Fruit fly (Drosophila melanogaster) whole organism, embryonic: ENCODE measurements around the gene CG5687.

Experiments
- Adf1 ChIP-seq: fragments of 200-800 bp; sonication (Bioruptor generic); IDR thresholded peaks from 2 replicates; pipeline ENCODE4 v1.3.6; 2022; ENCODE audit warnings: missing biosample characterization, missing genetic modification characterization
- B-H2 ChIP-seq: fragments of 200-800 bp; sonication (Bioruptor generic); optimal IDR thresholded peaks from 2 replicates; lab custom pipeline; 2018; ENCODE audit warnings: missing biosample characterization, mild to moderate bottlenecking, missing genetic modification characterization
- CG11696 ChIP-seq: fragments of 200-800 bp; sonication (Bioruptor generic); IDR thresholded peaks from 2 replicates; pipeline ENCODE4 v1.3.6; 2022; ENCODE audit warnings: missing biosample characterization, missing genetic modification characterization
- CG14014 ChIP-seq: fragments of 200-800 bp; sonication (Bioruptor generic); IDR thresholded peaks from 2 replicates; pipeline ENCODE4 v1.3.6; 2022; ENCODE audit warnings: missing biosample characterization, missing genetic modification characterization
- CG14441 ChIP-seq: fragments of 200-800 bp; sonication (Bioruptor generic); IDR thresholded peaks from 2 replicates; pipeline ENCODE4 v1.3.6; 2022; ENCODE audit warnings: missing biosample characterization, missing genetic modification characterization
- CG1603 ChIP-seq: fragments of 200-800 bp; sonication (Bioruptor generic); optimal IDR thresholded peaks from 2 replicates; lab custom pipeline; 2019; ENCODE audit warnings: missing biosample characterization, mild to moderate bottlenecking, missing genetic modification characterization, moderate library complexity
- CG17802 ChIP-seq: fragments of 200-800 bp; sonication (Bioruptor generic); optimal IDR thresholded peaks from 2 replicates; lab custom pipeline; 2018; ENCODE audit warnings: missing biosample characterization, mild to moderate bottlenecking, missing genetic modification characterization, moderate library complexity
- CG2116 ChIP-seq: fragments of 200-800 bp; sonication (Bioruptor generic); optimal IDR thresholded peaks from 3 replicates; lab custom pipeline; 2018; ENCODE audit warnings: missing biosample characterization, mild to moderate bottlenecking, missing genetic modification characterization
- CG2875 ChIP-seq: fragments of 200-800 bp; sonication (Bioruptor generic); optimal IDR thresholded peaks from 2 replicates; lab custom pipeline; 2017; ENCODE audit warnings: missing biosample characterization, mild to moderate bottlenecking, missing genetic modification characterization, missing genetic modification reagents
- CG32772 ChIP-seq: fragments of 200-800 bp; sonication (Bioruptor generic); IDR thresholded peaks from 2 replicates; pipeline ENCODE4 v1.3.6; 2022; ENCODE audit warnings: missing biosample characterization, missing genetic modification characterization
- CG4328 ChIP-seq: fragments of 200-800 bp; sonication (Bioruptor generic); optimal IDR thresholded peaks from 3 replicates; lab custom pipeline; 2017; ENCODE audit warnings: missing biosample characterization, missing genetic modification reagents, missing genetic modification characterization
- CG6254 ChIP-seq: fragments of 200-800 bp; sonication (Bioruptor generic); optimal IDR thresholded peaks from 3 replicates; lab custom pipeline; 2017; ENCODE audit warnings: mild to moderate bottlenecking, missing biosample characterization, missing genetic modification reagents, missing genetic modification characterization
- CG6272 ChIP-seq: fragments of 200-800 bp; sonication (Bioruptor generic); IDR thresholded peaks from 2 replicates; pipeline ENCODE4 v1.3.6; 2022; ENCODE audit warnings: missing biosample characterization, missing genetic modification characterization
- CG7987 ChIP-seq: fragments of 200-800 bp; sonication (Bioruptor generic); optimal IDR thresholded peaks from 2 replicates; lab custom pipeline; 2018; ENCODE audit warnings: missing biosample characterization, mild to moderate bottlenecking, missing genetic modification characterization, moderate library complexity
- CG8765 ChIP-seq: fragments of 200-800 bp; sonication (Bioruptor generic); IDR thresholded peaks from 2 replicates; pipeline ENCODE4 v1.3.6; 2022; ENCODE audit warnings: missing biosample characterization, missing genetic modification characterization
- Camta ChIP-seq: fragments of 200-800 bp; sonication (Bioruptor generic); optimal IDR thresholded peaks from 2 replicates; lab custom pipeline; 2016; ENCODE audit warnings: missing biosample characterization, missing genetic modification characterization
- Deaf1 ChIP-seq: fragments of 200-800 bp; optimal IDR thresholded peaks from 3 replicates; lab custom pipeline; 2019; ENCODE audit warnings: missing biosample characterization, mild to moderate bottlenecking, missing genetic modification characterization, moderate library complexity
- Dp ChIP-seq: fragments of 200-800 bp; sonication (Bioruptor generic); optimal IDR thresholded peaks from 2 replicates; lab custom pipeline; 2018; ENCODE audit warnings: missing biosample characterization, mild to moderate bottlenecking, missing genetic modification characterization, moderate library complexity
- ERR ChIP-seq: fragments of 200-800 bp; sonication (Bioruptor generic); optimal IDR thresholded peaks from 2 replicates; lab custom pipeline; 2016; ENCODE audit warnings: missing biosample characterization, missing genetic modification characterization
- Eip74EF ChIP-seq, 2 experiments: fragments of 200-800 bp in 1 of 2; fragments of >200 bp in 1 of 2; sonication (Bioruptor generic) in 1 of 2; optimal IDR thresholded peaks; 2 replicates each; lab custom pipeline; 2017 to 2019; ENCODE audit warnings: missing biosample characterization in 2 of 2, missing genetic modification characterization in 2 of 2, mild to moderate bottlenecking in 1 of 2, moderate library complexity in 1 of 2
- Ets65A ChIP-seq: fragments of 200-800 bp; sonication (Bioruptor generic); peaks from one replicate; lab custom pipeline; 2016; ENCODE audit warnings: missing biosample characterization, missing genetic modification characterization
- H15 ChIP-seq: fragments of 200-800 bp; sonication (Bioruptor generic); IDR thresholded peaks from 3 replicates; pipeline ENCODE4 v1.3.6; 2022; ENCODE audit warnings: missing biosample characterization, missing genetic modification characterization
- Jarid2 ChIP-seq: fragments of 200-800 bp; sonication (Bioruptor generic); optimal IDR thresholded peaks from 3 replicates; lab custom pipeline; 2017; ENCODE audit warnings: mild to moderate bottlenecking, missing biosample characterization, missing genetic modification reagents, missing genetic modification characterization
- Myb ChIP-seq: fragments of 200-800 bp; sonication (Bioruptor generic); optimal IDR thresholded peaks from 2 replicates; lab custom pipeline; 2016; ENCODE audit warnings: missing biosample characterization, missing genetic modification characterization
- Sox102F ChIP-seq: fragments of 200-800 bp; sonication (Bioruptor generic); optimal IDR thresholded peaks from 2 replicates; lab custom pipeline; 2018; ENCODE audit warnings: missing biosample characterization, mild to moderate bottlenecking, missing genetic modification characterization, moderate library complexity
- Stat92E ChIP-seq, 3 experiments: fragments of >200 bp in 2 of 3; fragments of 200-800 bp in 1 of 3; sonication (Bioruptor generic) in 1 of 3; optimal IDR thresholded peaks; 2 replicates each; lab custom pipeline; 2017 to 2019; ENCODE audit warnings: missing biosample characterization in 3 of 3, missing genetic modification characterization in 3 of 3, mild to moderate bottlenecking in 1 of 3, moderate library complexity in 1 of 3
- Xbp1 ChIP-seq: fragments of 200-800 bp; sonication (Bioruptor generic); optimal IDR thresholded peaks from 3 replicates; lab custom pipeline; 2016; ENCODE audit warnings: missing biosample characterization, mild to moderate bottlenecking, missing genetic modification characterization
- amos ChIP-seq: fragments of 200-800 bp; sonication (Bioruptor generic); IDR thresholded peaks from 2 replicates; pipeline ENCODE4 v1.3.6; 2022; ENCODE audit warnings: missing biosample characterization, missing genetic modification characterization; ENCODE audit not compliant: partially characterized antibody
- bab2 ChIP-seq: fragments of 200-800 bp; sonication (Bioruptor generic); optimal IDR thresholded peaks from 2 replicates; lab custom pipeline; 2016; ENCODE audit warnings: missing biosample characterization, missing genetic modification characterization
- crc ChIP-seq: fragments of 200-800 bp; sonication (Bioruptor generic); optimal IDR thresholded peaks from 2 replicates; lab custom pipeline; 2016; ENCODE audit warnings: missing biosample characterization, missing genetic modification characterization
- dpn ChIP-seq, 2 experiments: fragments of 200-800 bp; sonication (Bioruptor generic); optimal IDR thresholded peaks; 3 replicates each; lab custom pipeline; 2016; ENCODE audit warnings: missing biosample characterization in 2 of 2, missing genetic modification characterization in 2 of 2
- eyg ChIP-seq: fragments of 200-800 bp; sonication (Bioruptor generic); optimal IDR thresholded peaks from 3 replicates; lab custom pipeline; 2016; ENCODE audit warnings: missing biosample characterization, missing genetic modification characterization
- gcm ChIP-seq: fragments of 200-800 bp; sonication (Bioruptor generic); optimal IDR thresholded peaks from 2 replicates; lab custom pipeline; 2019; ENCODE audit warnings: missing biosample characterization, mild to moderate bottlenecking, missing genetic modification characterization, moderate library complexity
- grn ChIP-seq: fragments of 200-800 bp; sonication (Bioruptor generic); optimal IDR thresholded peaks from 3 replicates; lab custom pipeline; 2017; ENCODE audit warnings: missing biosample characterization, missing genetic modification characterization
- hbn ChIP-seq: fragments of 200-800 bp; sonication (Bioruptor generic); IDR thresholded peaks from 2 replicates; pipeline ENCODE4 v1.3.6; 2022; ENCODE audit warnings: missing biosample characterization, missing genetic modification characterization; ENCODE audit not compliant: partially characterized antibody
- inv ChIP-seq: fragments of 200-800 bp; sonication (Bioruptor generic); IDR thresholded peaks from 2 replicates; pipeline ENCODE4 v1.3.6; 2022; ENCODE audit warnings: missing biosample characterization, missing genetic modification characterization; ENCODE audit not compliant: partially characterized antibody
- jumu ChIP-seq: fragments of 200-800 bp; sonication (Bioruptor generic); optimal IDR thresholded peaks from 3 replicates; lab custom pipeline; 2016; ENCODE audit warnings: missing biosample characterization, missing genetic modification characterization
- ken ChIP-seq: fragments of 200-800 bp; sonication (Bioruptor generic); IDR thresholded peaks from 3 replicates; pipeline ENCODE4 v1.3.6; 2022; ENCODE audit warnings: missing biosample characterization, missing genetic modification characterization
- lmd ChIP-seq: fragments of 200-800 bp; sonication (Bioruptor generic); IDR thresholded peaks from 2 replicates; pipeline ENCODE4 v1.3.6; 2022; ENCODE audit warnings: missing biosample characterization, missing genetic modification characterization
- mld ChIP-seq: fragments of 200-800 bp; sonication (Bioruptor generic); IDR thresholded peaks from 3 replicates; pipeline ENCODE4 v1.3.6; 2022; ENCODE audit warnings: missing biosample characterization, missing genetic modification characterization; ENCODE audit not compliant: partially characterized antibody
- nau ChIP-seq: fragments of 200-800 bp; sonication (Bioruptor generic); optimal IDR thresholded peaks from 3 replicates; lab custom pipeline; 2017; ENCODE audit warnings: missing biosample characterization, mild to moderate bottlenecking, missing genetic modification characterization, missing genetic modification reagents
- nerfin-2 ChIP-seq: fragments of 200-800 bp; sonication (Bioruptor generic); IDR thresholded peaks from 2 replicates; pipeline ENCODE4 v1.3.6; 2022; ENCODE audit warnings: missing biosample characterization, missing genetic modification characterization; ENCODE audit not compliant: partially characterized antibody
- pb ChIP-seq: fragments of 200-800 bp; sonication (Bioruptor generic); optimal IDR thresholded peaks from 3 replicates; lab custom pipeline; 2016; ENCODE audit warnings: missing biosample characterization, missing genetic modification characterization
- schlank ChIP-seq: fragments of 200-800 bp; sonication (Bioruptor generic); optimal IDR thresholded peaks from 2 replicates; lab custom pipeline; 2018; ENCODE audit warnings: missing biosample characterization, mild to moderate bottlenecking, missing genetic modification characterization
- seq ChIP-seq: fragments of 200-800 bp; sonication (Bioruptor generic); IDR thresholded peaks from 2 replicates; pipeline ENCODE4 v1.3.6; 2022; ENCODE audit warnings: missing biosample characterization, missing genetic modification characterization
- sim ChIP-seq: fragments of 200-800 bp; sonication (Bioruptor generic); IDR thresholded peaks from 2 replicates; pipeline ENCODE4 v1.3.6; 2022; ENCODE audit warnings: missing biosample characterization, missing genetic modification characterization
- tgo ChIP-seq: fragments of 200-800 bp; sonication (Bioruptor generic); IDR thresholded peaks from 3 replicates; pipeline ENCODE4 v1.3.6; 2022; ENCODE audit warnings: missing biosample characterization, missing genetic modification characterization
- vvl ChIP-seq: fragments of 200-800 bp; sonication (Bioruptor generic); IDR thresholded peaks from 2 replicates; pipeline ENCODE4 v1.3.6; 2022; ENCODE audit warnings: missing biosample characterization, missing genetic modification characterization
- wek ChIP-seq: fragments of 200-800 bp; sonication (Bioruptor generic); optimal IDR thresholded peaks from 3 replicates; lab custom pipeline; 2018; ENCODE audit warnings: missing biosample characterization, mild to moderate bottlenecking, missing genetic modification characterization, moderate library complexity
- wor ChIP-seq: fragments of 200-800 bp; sonication (Bioruptor generic); IDR thresholded peaks from 2 replicates; pipeline ENCODE4 v1.3.6; 2022; ENCODE audit warnings: missing biosample characterization, missing genetic modification characterization

CG5687 gene

dm6 chr3L:1947463-1948126, 8.7 kb upstream of the CG5687 start, which contains the start of the genes mu2 and Cnb (continued):
- TF ChIP-seq Dp (peak; percentile 73), wor (no peak), Sox102F (GFP tag; lab: Kevin White, UChicago) (no peak), Deaf1 (tag; lab: Kevin White, UChicago) (no peak), jumu (peak; percentile 20), ERR (no peak), CG11696 (GFP tag; lab: Robert Waterston, UW) (no peak), Eip74EF (GFP tag; optimal IDR thresholded peaks at IDR 0.05; lab: Kevin White, UChicago) (no peak), hbn (GFP tag; lab: Robert Waterston, UW) (peak; percentile 82), bab2 (GFP tag; lab: Kevin White, UChicago) (no peak), amos (GFP tag; lab: Robert Waterston, UW) (peak; percentile 76), grn (no peak), Jarid2 (GFP tag; lab: Kevin White, UChicago) (no peak), CG1603 (tag; lab: Kevin White, UChicago) (no peak), inv (GFP tag; lab: Robert Waterston, UW) (peak; percentile 80), tgo (GFP tag; lab: Robert Waterston, UW) (no peak), H15 (GFP tag; lab: Robert Waterston, UW) (no peak), CG17802 (tag; lab: Kevin White, UChicago) (no peak), CG6272 (GFP tag; lab: Robert Waterston, UW) (no peak), schlank (tag; lab: Kevin White, UChicago) (no peak), ken (GFP tag; lab: Robert Waterston, UW) (no peak), Myb (GFP tag; lab: Kevin White, UChicago) (no peak), crc (GFP tag; lab: Kevin White, UChicago) (no peak), CG6254 (GFP tag; lab: Kevin White, UChicago) (no peak), nau (GFP tag; lab: Kevin White, UChicago) (no peak), seq (GFP tag; lab: Robert Waterston, UW) (no peak), eyg (GFP tag; lab: Kevin White, UChicago) (no peak), CG2875 (GFP tag; lab: Kevin White, UChicago) (no peak), Ets65A (GFP tag; lab: Kevin White, UChicago) (peak; percentile 59), lmd (GFP tag; lab: Robert Waterston, UW) (no peak), CG32772 (GFP tag; lab: Robert Waterston, UW) (peak; percentile 11; the same call in 1 of the 2 replicates), wek (GFP tag; lab: Kevin White, UChicago) (no peak), sim (GFP tag; lab: Robert Waterston, UW) (no peak), nerfin-2 (GFP tag; lab: Robert Waterston, UW) (peak; percentile 60; the same call in 1 of the 2 replicates), CG14014 (no peak), dpn (GFP tag; optimal IDR thresholded peaks at IDR 0.05; lab: Kevin White, UChicago) (no peak), CG8765 (GFP tag; lab: Robert Waterston, UW) (no peak), Xbp1 (GFP tag; lab: Kevin White, UChicago) (peak; percentile 51), pb (GFP tag; lab: Kevin White, UChicago) (no peak), CG4328 (no peak), gcm (GFP tag; lab: Kevin White, UChicago) (no peak), CG2116 (GFP tag; lab: Kevin White, UChicago) (peak; percentile 74), CG7987 (GFP tag; lab: Kevin White, UChicago) (no peak), CG14441 (GFP tag; lab: Robert Waterston, UW) (0 out of 2 replicates have a peak, but pooled peaks have one; percentile 18), vvl (GFP tag; lab: Robert Waterston, UW) (0 out of 2 replicates have a peak, but pooled peaks have one; percentile 11), B-H2 (GFP tag; lab: Kevin White, UChicago) (no peak), Camta (no peak), mld (GFP tag; lab: Robert Waterston, UW) (no peak), Stat92E (GFP tag; optimal IDR thresholded peaks at IDR 0.05; lab: Kevin White, UChicago) (no peak), Adf1 (GFP tag; lab: Robert Waterston, UW) (no peak)
